Fruit fly (Drosophila melanogaster) whole organism, embryonic: Measurements from ENCODE around the gene CG8420.

Experiments used
- CG10274 ChIP-seq: fragments of 200-800 bp; sonication (Bioruptor generic); optimal IDR thresholded peaks from 3 replicates; lab custom pipeline; 2017; ENCODE audit warnings: missing biosample characterization, mild to moderate bottlenecking, missing genetic modification characterization
- CG10959 ChIP-seq: fragments of 200-800 bp; sonication (Bioruptor generic); IDR thresholded peaks from 2 replicates; pipeline ENCODE4 v1.3.6; 2022; ENCODE audit warnings: missing biosample characterization, missing genetic modification characterization
- CG12659 ChIP-seq: fragments of 200-800 bp; sonication (Bioruptor generic); optimal IDR thresholded peaks from 3 replicates; lab custom pipeline; 2017; ENCODE audit warnings: mild to moderate bottlenecking, missing biosample characterization, missing genetic modification reagents, missing genetic modification characterization
- CG13424 ChIP-seq: fragments of 200-800 bp; sonication (Bioruptor generic); optimal IDR thresholded peaks from 2 replicates; lab custom pipeline; 2019; ENCODE audit warnings: missing biosample characterization, mild to moderate bottlenecking, missing genetic modification characterization, moderate library complexity
- CG13624 ChIP-seq: fragments of 200-800 bp; sonication (Bioruptor generic); optimal IDR thresholded peaks from 2 replicates; lab custom pipeline; 2016; ENCODE audit warnings: missing biosample characterization, missing genetic modification characterization
- CG15479 ChIP-seq: fragments of 200-800 bp; sonication (Bioruptor generic); optimal IDR thresholded peaks from 3 replicates; lab custom pipeline; 2019; ENCODE audit warnings: missing biosample characterization, mild to moderate bottlenecking, missing genetic modification characterization, moderate library complexity
- CG17186 ChIP-seq: fragments of 200-800 bp; sonication (Bioruptor generic); optimal IDR thresholded peaks from 3 replicates; lab custom pipeline; 2017; ENCODE audit warnings: missing biosample characterization, missing genetic modification reagents, missing genetic modification characterization
- CG17328 ChIP-seq: fragments of 200-800 bp; sonication (Bioruptor generic); IDR thresholded peaks from 2 replicates; pipeline ENCODE4 v1.3.6; 2022; ENCODE audit warnings: missing biosample characterization, missing genetic modification characterization
- CG17361 ChIP-seq: fragments of 200-800 bp; sonication (Bioruptor generic); IDR thresholded peaks from 3 replicates; pipeline ENCODE4 v1.3.6; 2022; ENCODE audit warnings: missing biosample characterization, missing genetic modification characterization
- CG17385 ChIP-seq: fragments of 200-800 bp; sonication (Bioruptor generic); optimal IDR thresholded peaks from 3 replicates; lab custom pipeline; 2018; ENCODE audit warnings: missing biosample characterization, mild to moderate bottlenecking, missing genetic modification characterization
- CG18619 ChIP-seq: fragments of 200-800 bp; sonication (Bioruptor generic); optimal IDR thresholded peaks from 3 replicates; lab custom pipeline; 2017; ENCODE audit warnings: missing biosample characterization, mild to moderate bottlenecking, missing genetic modification characterization
- CG31441 ChIP-seq: fragments of 200-800 bp; sonication (Bioruptor generic); IDR thresholded peaks from 2 replicates; pipeline ENCODE4 v1.3.6; 2022; ENCODE audit warnings: missing biosample characterization, missing genetic modification characterization
- CG34422 ChIP-seq: fragments of 200-800 bp; sonication (Bioruptor generic); IDR thresholded peaks from 3 replicates; pipeline ENCODE4 v1.3.6; 2022; ENCODE audit warnings: missing biosample characterization, missing genetic modification characterization
- CG3847 ChIP-seq: fragments of 200-800 bp; sonication (Bioruptor generic); IDR thresholded peaks from 2 replicates; pipeline ENCODE4 v1.3.6; 2022; ENCODE audit warnings: missing biosample characterization, missing genetic modification characterization
- CG9727 ChIP-seq: fragments of 200-800 bp; sonication (Bioruptor generic); optimal IDR thresholded peaks from 3 replicates; lab custom pipeline; 2017; ENCODE audit warnings: missing biosample characterization, mild to moderate bottlenecking, missing genetic modification characterization
- Camta ChIP-seq: fragments of 200-800 bp; sonication (Bioruptor generic); optimal IDR thresholded peaks from 2 replicates; lab custom pipeline; 2016; ENCODE audit warnings: missing biosample characterization, missing genetic modification characterization
- Dad ChIP-seq: fragments of 200-800 bp; sonication (Bioruptor generic); optimal IDR thresholded peaks from 3 replicates; lab custom pipeline; 2016; ENCODE audit warnings: missing biosample characterization, missing genetic modification characterization
- Deaf1 ChIP-seq: fragments of 200-800 bp; optimal IDR thresholded peaks from 3 replicates; lab custom pipeline; 2019; ENCODE audit warnings: missing biosample characterization, mild to moderate bottlenecking, missing genetic modification characterization, moderate library complexity
- Dek ChIP-seq: fragments of 200-800 bp; sonication (Bioruptor generic); optimal IDR thresholded peaks from 3 replicates; lab custom pipeline; 2019; ENCODE audit warnings: missing biosample characterization, mild to moderate bottlenecking, missing genetic modification characterization, moderate library complexity
- Dfd ChIP-seq, 2 experiments: fragments of >200 bp; optimal IDR thresholded peaks; 2 replicates each; lab custom pipeline; 2017; ENCODE audit warnings: missing biosample characterization in 2 of 2, missing genetic modification characterization in 2 of 2
- Doc3 ChIP-seq: fragments of 200-800 bp; sonication (Bioruptor generic); IDR thresholded peaks from 3 replicates; pipeline ENCODE4 v1.3.6; 2022; ENCODE audit warnings: missing biosample characterization, missing genetic modification characterization; ENCODE audit not compliant: partially characterized antibody
- E2f2 ChIP-seq: fragments of 200-800 bp; sonication (Bioruptor generic); IDR thresholded peaks from 2 replicates; pipeline ENCODE4 v1.3.6; 2022; ENCODE audit warnings: missing biosample characterization, missing genetic modification characterization
- H15 ChIP-seq: fragments of 200-800 bp; sonication (Bioruptor generic); IDR thresholded peaks from 3 replicates; pipeline ENCODE4 v1.3.6; 2022; ENCODE audit warnings: missing biosample characterization, missing genetic modification characterization
- Meics ChIP-seq: fragments of 200-800 bp; sonication (Bioruptor generic); optimal IDR thresholded peaks from 2 replicates; lab custom pipeline; 2017; ENCODE audit warnings: missing biosample characterization, mild to moderate bottlenecking, missing genetic modification characterization
- Mes4 ChIP-seq: fragments of 200-800 bp; sonication (Bioruptor generic); optimal IDR thresholded peaks from 2 replicates; lab custom pipeline; 2016; ENCODE audit warnings: missing biosample characterization, missing genetic modification characterization
- Neu2 ChIP-seq: fragments of 200-800 bp; sonication (Bioruptor generic); optimal IDR thresholded peaks from 3 replicates; lab custom pipeline; 2016; ENCODE audit warnings: missing biosample characterization, missing genetic modification characterization, borderline replicate concordance
- Oli ChIP-seq: fragments of 200-800 bp; sonication (Bioruptor generic); optimal IDR thresholded peaks from 2 replicates; lab custom pipeline; 2018; ENCODE audit warnings: missing biosample characterization, mild to moderate bottlenecking, missing genetic modification characterization, moderate library complexity
- Trl ChIP-seq, 3 experiments: fragments of >200 bp in 2 of 3; fragments of 200-800 bp in 1 of 3; sonication (Bioruptor generic) in 1 of 3; optimal IDR thresholded peaks; 2 replicates in 1 of 3; 3 replicates in 2 of 3; lab custom pipeline; 2016 to 2017; ENCODE audit warnings: missing biosample characterization in 1 of 3, missing genetic modification characterization in 1 of 3
- al ChIP-seq: fragments of 200-800 bp; sonication (Bioruptor generic); IDR thresholded peaks from 2 replicates; pipeline ENCODE4 v1.3.6; 2022; ENCODE audit warnings: missing biosample characterization, missing genetic modification characterization
- ase ChIP-seq: fragments of 200-800 bp; sonication (Bioruptor generic); IDR thresholded peaks from 3 replicates; pipeline ENCODE4 v1.3.6; 2022; ENCODE audit warnings: missing biosample characterization, missing genetic modification characterization
- crc ChIP-seq: fragments of 200-800 bp; sonication (Bioruptor generic); optimal IDR thresholded peaks from 2 replicates; lab custom pipeline; 2016; ENCODE audit warnings: missing biosample characterization, missing genetic modification characterization
- crol ChIP-seq: fragments of 200-800 bp; sonication (Bioruptor generic); IDR thresholded peaks from 2 replicates; pipeline ENCODE4 v1.3.6; 2022; ENCODE audit warnings: missing biosample characterization, missing genetic modification characterization
- cwo ChIP-seq: fragments of 200-800 bp; sonication (Bioruptor generic); optimal IDR thresholded peaks from 3 replicates; lab custom pipeline; 2017; ENCODE audit warnings: missing biosample characterization, missing genetic modification characterization, mild to moderate bottlenecking, moderate library complexity, missing genetic modification reagents
- dm ChIP-seq: fragments of 200-800 bp; sonication (Bioruptor generic); optimal IDR thresholded peaks from 3 replicates; lab custom pipeline; 2016; ENCODE audit warnings: missing biosample characterization, missing genetic modification characterization
- dysf ChIP-seq: fragments of 200-800 bp; sonication (Bioruptor generic); IDR thresholded peaks from 3 replicates; pipeline ENCODE4 v1.3.6; 2022; ENCODE audit warnings: missing biosample characterization, missing genetic modification characterization
- emc ChIP-seq: fragments of 200-800 bp; sonication (Bioruptor generic); optimal IDR thresholded peaks from 2 replicates; lab custom pipeline; 2016; ENCODE audit warnings: missing biosample characterization, missing genetic modification characterization
- en ChIP-seq: fragments of 200-800 bp; sonication (Bioruptor generic); optimal IDR thresholded peaks from 2 replicates; lab custom pipeline; 2016; ENCODE audit warnings: missing biosample characterization, missing genetic modification characterization
- fd102C ChIP-seq: fragments of 200-800 bp; sonication (Bioruptor generic); optimal IDR thresholded peaks from 2 replicates; lab custom pipeline; 2018; ENCODE audit warnings: missing biosample characterization, mild to moderate bottlenecking, missing genetic modification characterization, moderate library complexity
- fd96Cb ChIP-seq: fragments of 200-800 bp; sonication (Bioruptor generic); optimal IDR thresholded peaks from 2 replicates; lab custom pipeline; 2018; ENCODE audit warnings: missing biosample characterization, mild to moderate bottlenecking, missing genetic modification characterization, moderate library complexity
- hb ChIP-seq: fragments of 200-800 bp; sonication (Bioruptor generic); IDR thresholded peaks from 3 replicates; pipeline ENCODE4 v1.3.6; 2022; ENCODE audit warnings: missing biosample characterization, missing genetic modification characterization; ENCODE audit not compliant: partially characterized antibody
- onecut ChIP-seq: fragments of 200-800 bp; sonication (Bioruptor generic); IDR thresholded peaks from 2 replicates; pipeline ENCODE4 v1.3.6; 2022; ENCODE audit warnings: missing biosample characterization, missing genetic modification characterization
- p53 ChIP-seq: fragments of 200-800 bp; sonication (Bioruptor generic); optimal IDR thresholded peaks from 2 replicates; lab custom pipeline; 2016; ENCODE audit warnings: missing biosample characterization, missing genetic modification characterization
- pfk ChIP-seq: fragments of 200-800 bp; sonication (Bioruptor generic); optimal IDR thresholded peaks from 2 replicates; lab custom pipeline; 2018; ENCODE audit warnings: missing biosample characterization, mild to moderate bottlenecking, missing genetic modification characterization, moderate library complexity
- pzg ChIP-seq: fragments of 200-800 bp; sonication (Bioruptor generic); optimal IDR thresholded peaks from 3 replicates; lab custom pipeline; 2018; ENCODE audit warnings: missing biosample characterization, mild to moderate bottlenecking, missing genetic modification characterization, moderate library complexity
- sima ChIP-seq: fragments of 200-800 bp; sonication (Bioruptor generic); optimal IDR thresholded peaks from 2 replicates; lab custom pipeline; 2016; ENCODE audit warnings: missing biosample characterization, missing genetic modification characterization
- toy ChIP-seq: fragments of 200-800 bp; sonication (Bioruptor generic); IDR thresholded peaks from 2 replicates; pipeline ENCODE4 v1.3.6; 2022; ENCODE audit warnings: missing biosample characterization, missing genetic modification characterization
- vnd ChIP-seq: fragments of 200-800 bp; sonication (Bioruptor generic); IDR thresholded peaks from 3 replicates; pipeline ENCODE4 v1.3.6; 2022; ENCODE audit warnings: missing biosample characterization, missing genetic modification characterization; ENCODE audit not compliant: partially characterized antibody
- vvl ChIP-seq: fragments of 200-800 bp; sonication (Bioruptor generic); IDR thresholded peaks from 2 replicates; pipeline ENCODE4 v1.3.6; 2022; ENCODE audit warnings: missing biosample characterization, missing genetic modification characterization

CG8420 gene

dm6 chr3R:9229075-9229835, 17.2 kb upstream of the CG8420 start (continued):
- TF ChIP-seq Neu2 (GFP tag; lab: Kevin White, UChicago) (no peak), crc (GFP tag; lab: Kevin White, UChicago) (peak; percentile 70), fd102C (GFP tag; lab: Kevin White, UChicago) (peak; percentile 12), Camta (GFP tag; lab: Kevin White, UChicago) (peak; percentile 81), Doc3 (no peak), Dad (GFP tag; lab: Kevin White, UChicago) (peak; percentile 61), Trl (optimal IDR thresholded peaks at IDR 0.05; lab: Kevin White, UChicago) (peak; percentile 80 to 92), Trl (GFP tag; optimal IDR thresholded peaks at IDR 0.05; lab: Kevin White, UChicago) (peak; percentile 80), CG13624 (GFP tag; lab: Kevin White, UChicago) (peak; percentile 73), Meics (peak; percentile 59), sima (peak; percentile 76), crol (GFP tag; lab: Robert Waterston, UW) (peak; percentile 77), CG31441 (GFP tag; lab: Robert Waterston, UW) (peak; percentile 81), emc (GFP tag; lab: Kevin White, UChicago) (no peak), fd96Cb (tag; lab: Kevin White, UChicago) (peak; percentile 81), en (peak; percentile 76), CG9727 (peak; percentile 91), CG13424 (tag; lab: Kevin White, UChicago) (peak; percentile 61), Dek (tag; lab: Kevin White, UChicago) (no peak), Oli (tag; lab: Kevin White, UChicago) (peak; percentile 79), dm (peak; percentile 52), CG17385 (GFP tag; lab: Kevin White, UChicago) (peak; percentile 69), Deaf1 (tag; lab: Kevin White, UChicago) (peak; percentile 34), CG17186 (GFP tag; lab: Kevin White, UChicago) (peak; percentile 54), Mes4 (GFP tag; lab: Kevin White, UChicago) (peak; percentile 80), E2f2 (GFP tag; lab: Robert Waterston, UW) (peak; percentile 49), pzg (GFP tag; lab: Kevin White, UChicago) (no peak), CG18619 (GFP tag; lab: Kevin White, UChicago) (peak; percentile 49), onecut (GFP tag; lab: Robert Waterston, UW) (no peak; the same call in 1 of the 2 replicates), CG17328 (GFP tag; lab: Robert Waterston, UW) (peak; percentile 91), p53 (GFP tag; lab: Kevin White, UChicago) (peak; percentile 69), toy (no peak), pfk (GFP tag; lab: Kevin White, UChicago) (peak; percentile 99), al (GFP tag; lab: Robert Waterston, UW) (0 out of 2 replicates have a peak, but pooled peaks have one; percentile 23), CG15479 (GFP tag; lab: Kevin White, UChicago) (peak; percentile 54), CG10274 (GFP tag; lab: Kevin White, UChicago) (no peak), cwo (GFP tag; lab: Kevin White, UChicago) (peak; percentile 52), CG10959 (GFP tag; lab: Robert Waterston, UW) (peak; percentile 80; the same call in 1 of the 2 replicates), Dfd (GFP tag; optimal IDR thresholded peaks at IDR 0.05; lab: Kevin White, UChicago) (no peak), CG12659 (GFP tag; lab: Kevin White, UChicago) (peak; percentile 59), CG3847 (0 out of 2 replicates have a peak, but pooled peaks have one; percentile 33), vnd (GFP tag; lab: Robert Waterston, UW) (no peak), dysf (GFP tag; lab: Robert Waterston, UW) (peak; percentile 65), ase (GFP tag; lab: Robert Waterston, UW) (0 out of 3 replicates have a peak, but pooled peaks have one; percentile 61), CG17361 (GFP tag; lab: Robert Waterston, UW) (peak; percentile 89), hb (no peak), H15 (peak; percentile 67; the same call in 1 of the 3 replicates), CG34422 (GFP tag; lab: Robert Waterston, UW) (peak; percentile 72; the same call in 2 of the 3 replicates), vvl (GFP tag; lab: Robert Waterston, UW) (peak; percentile 85)
